Worm (Caenorhabditis elegans): Measurements from ENCODE around the gene nova-1.

nova-1 gene

DNA sequence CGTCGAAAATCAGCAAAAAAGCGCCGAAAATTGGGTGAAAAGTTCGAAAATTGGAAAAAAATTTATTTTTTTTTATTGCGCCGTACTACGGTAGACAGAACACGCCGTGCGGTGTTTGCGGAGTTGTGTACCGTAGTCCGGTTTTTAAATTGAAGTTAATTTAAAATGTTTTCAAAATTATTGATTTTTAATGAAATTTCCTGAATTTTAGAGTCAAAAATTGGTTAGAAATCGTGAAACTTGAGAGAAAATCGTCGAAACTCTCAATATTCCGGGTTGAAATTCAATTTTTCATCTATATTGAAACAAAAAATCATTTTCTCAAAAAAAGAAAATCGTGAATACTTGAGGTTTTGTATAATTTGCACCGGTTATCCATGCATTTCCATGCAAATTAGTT, at the start of gene nova-1:
nova-1 (minus strand) TSS at position 101 of the 400 bp plus-strand sequence.
- TF ChIP-seq ref-1 (GFP tag; conservative IDR thresholded peaks at IDR 0.05), result no peak
- TF ChIP-seq ztf-29 (GFP tag; IDR thresholded peaks at IDR 0.05), result no peak
- no peak for TF ChIP-seq ztf-23 (GFP tag; IDR thresholded peaks at IDR 0.05)
- TF ChIP-seq klf-2 (GFP tag; conservative IDR thresholded peaks at IDR 0.05), result no peak
- no peak for TF ChIP-seq flt-1 (GFP tag; IDR thresholded peaks at IDR 0.05)
- no peak for TF ChIP-seq tab-1 (GFP tag; IDR thresholded peaks at IDR 0.05)
- TF ChIP-seq cog-1 (tag; optimal IDR thresholded peaks at IDR 0.05), result no peak
- no peak for TF ChIP-seq med-1 (GFP tag; optimal IDR thresholded peaks at IDR 0.05; ENCODE audit: insufficient read depth)
- no peak for TF ChIP-seq T22C8.4 (GFP tag; IDR thresholded peaks at IDR 0.05)

DNA sequence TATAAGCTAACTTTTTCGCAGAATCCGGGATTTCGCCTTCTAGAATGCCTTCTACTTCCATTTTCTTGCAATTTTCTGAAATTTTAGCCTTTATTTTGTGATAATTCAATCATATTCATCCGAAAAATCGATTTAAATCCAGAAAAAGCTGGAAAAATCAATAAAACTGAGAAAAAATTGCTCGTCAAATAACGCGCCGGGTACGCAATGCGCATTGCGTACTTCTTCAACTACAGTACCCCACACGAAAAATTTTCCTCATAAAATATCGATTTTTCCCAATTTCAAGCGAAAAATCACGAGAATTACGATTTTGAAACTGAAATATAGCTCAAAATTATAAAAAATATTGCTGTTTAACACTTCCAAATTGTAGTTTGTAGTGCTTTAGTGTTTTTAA, 49.3 kb upstream of the nova-1 start, which contains the start of gene Y37H2A.12:
Y37H2A.12 (minus strand) TSS at position 81 of the 400 bp plus-strand sequence.
- TF ChIP-seq med-1 (GFP tag; optimal IDR thresholded peaks at IDR 0.05; ENCODE audit: insufficient read depth), result no peak
- no peak for TF ChIP-seq T22C8.4 (GFP tag; IDR thresholded peaks at IDR 0.05)
- no peak for TF ChIP-seq ref-1 (GFP tag; conservative IDR thresholded peaks at IDR 0.05)
- no peak for TF ChIP-seq tab-1 (GFP tag; IDR thresholded peaks at IDR 0.05)
- TF ChIP-seq flt-1 (GFP tag; IDR thresholded peaks at IDR 0.05), result no peak
- TF ChIP-seq ztf-29 (GFP tag; IDR thresholded peaks at IDR 0.05), result no peak
- no peak for TF ChIP-seq cog-1 (tag; optimal IDR thresholded peaks at IDR 0.05)
- no peak for TF ChIP-seq klf-2 (GFP tag; conservative IDR thresholded peaks at IDR 0.05)
- no peak for TF ChIP-seq ztf-23 (GFP tag; IDR thresholded peaks at IDR 0.05)

DNA sequence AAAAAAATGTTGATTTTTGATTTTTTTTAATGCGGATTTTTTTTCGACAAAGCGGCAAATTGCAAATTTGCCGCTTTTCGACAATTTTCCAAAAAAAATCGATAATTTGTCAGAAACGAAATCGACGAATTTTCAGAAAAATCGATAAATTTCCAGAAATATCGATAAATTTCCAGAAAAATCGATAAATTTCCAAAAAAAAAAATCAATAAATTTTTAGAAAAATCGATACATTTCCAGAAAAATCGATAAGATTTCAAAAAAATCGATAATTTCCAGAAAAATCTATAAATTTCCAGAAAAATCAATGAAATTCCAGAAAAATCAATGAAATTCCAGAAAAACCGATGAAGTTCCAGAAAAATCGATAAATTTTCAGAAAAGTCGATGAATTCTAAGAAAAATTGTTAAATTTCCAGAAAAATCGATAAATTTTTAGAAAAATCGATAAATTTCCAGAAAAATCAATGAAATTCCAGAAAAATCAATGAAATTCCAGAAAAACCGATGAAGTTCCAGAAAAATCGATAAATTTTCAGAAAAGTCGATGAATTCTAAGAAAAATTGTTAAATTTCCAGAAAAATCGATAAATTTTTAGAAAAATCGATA, 48.0 kb upstream of the nova-1 start:
- peak; percentile 82 for TF ChIP-seq T22C8.4 (GFP tag; IDR thresholded peaks at IDR 0.05)

DNA sequence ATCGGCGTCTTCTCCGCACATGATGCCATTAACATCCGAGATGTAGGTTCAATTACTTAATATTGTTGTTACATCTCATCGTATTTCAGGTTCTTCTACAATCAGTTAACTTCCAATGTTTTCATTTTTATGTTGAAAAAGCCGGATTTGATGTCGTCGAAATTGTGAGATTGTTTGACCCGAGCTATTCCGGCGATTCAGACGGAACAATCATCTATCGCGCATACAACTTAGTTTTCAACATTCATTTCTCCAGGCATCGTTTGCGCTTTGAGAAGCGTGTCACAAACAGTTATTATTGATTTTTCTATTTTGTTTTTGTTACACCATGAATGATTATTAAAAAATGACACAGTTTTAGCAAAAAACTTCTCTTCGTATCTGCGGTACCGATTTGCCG, 46.8 kb upstream of the nova-1 start:
- TF ChIP-seq flt-1 (GFP tag; IDR thresholded peaks at IDR 0.05) (no peak), tab-1 (GFP tag; IDR thresholded peaks at IDR 0.05) (no peak), ref-1 (GFP tag; conservative IDR thresholded peaks at IDR 0.05) (no peak), T22C8.4 (GFP tag; IDR thresholded peaks at IDR 0.05) (no peak), ztf-23 (GFP tag; IDR thresholded peaks at IDR 0.05) (no peak), klf-2 (GFP tag; conservative IDR thresholded peaks at IDR 0.05) (no peak), med-1 (GFP tag; optimal IDR thresholded peaks at IDR 0.05; ENCODE audit: insufficient read depth) (no peak), cog-1 (tag; optimal IDR thresholded peaks at IDR 0.05) (no peak), ztf-29 (GFP tag; IDR thresholded peaks at IDR 0.05) (no peak)

DNA sequence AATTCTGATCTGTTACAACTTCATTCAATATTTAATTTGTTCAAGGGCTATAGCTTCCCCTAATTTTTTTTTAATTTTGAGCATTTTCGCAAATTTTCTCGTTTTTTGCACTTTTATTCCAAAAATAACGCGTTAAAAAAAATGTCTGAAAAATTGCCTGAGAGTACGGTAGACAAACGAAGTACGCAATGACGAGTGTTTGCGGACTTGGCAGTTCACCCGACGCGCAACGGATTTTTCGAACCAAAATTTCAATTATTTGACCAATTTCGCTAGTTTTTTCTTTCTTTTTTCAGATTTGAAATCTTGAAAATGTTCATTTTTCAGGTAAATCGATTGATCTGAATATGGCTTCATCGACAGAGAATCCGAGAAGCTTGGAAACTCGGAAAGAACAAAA, 45.4 kb upstream of the nova-1 start, which contains the start of gene fbxa-211:
fbxa-211 (plus strand) TSS at position 328 of the 400 bp plus-strand sequence.
- no peak for TF ChIP-seq flt-1 (GFP tag; IDR thresholded peaks at IDR 0.05)
- no peak for TF ChIP-seq cog-1 (tag; optimal IDR thresholded peaks at IDR 0.05)
- no peak for TF ChIP-seq med-1 (GFP tag; optimal IDR thresholded peaks at IDR 0.05; ENCODE audit: insufficient read depth)
- TF ChIP-seq ref-1 (GFP tag; conservative IDR thresholded peaks at IDR 0.05), result no peak
- no peak for TF ChIP-seq ztf-23 (GFP tag; IDR thresholded peaks at IDR 0.05)
- no peak for TF ChIP-seq klf-2 (GFP tag; conservative IDR thresholded peaks at IDR 0.05)
- TF ChIP-seq T22C8.4 (GFP tag; IDR thresholded peaks at IDR 0.05), result no peak
- no peak for TF ChIP-seq ztf-29 (GFP tag; IDR thresholded peaks at IDR 0.05)
- TF ChIP-seq tab-1 (GFP tag; IDR thresholded peaks at IDR 0.05), result no peak

DNA sequence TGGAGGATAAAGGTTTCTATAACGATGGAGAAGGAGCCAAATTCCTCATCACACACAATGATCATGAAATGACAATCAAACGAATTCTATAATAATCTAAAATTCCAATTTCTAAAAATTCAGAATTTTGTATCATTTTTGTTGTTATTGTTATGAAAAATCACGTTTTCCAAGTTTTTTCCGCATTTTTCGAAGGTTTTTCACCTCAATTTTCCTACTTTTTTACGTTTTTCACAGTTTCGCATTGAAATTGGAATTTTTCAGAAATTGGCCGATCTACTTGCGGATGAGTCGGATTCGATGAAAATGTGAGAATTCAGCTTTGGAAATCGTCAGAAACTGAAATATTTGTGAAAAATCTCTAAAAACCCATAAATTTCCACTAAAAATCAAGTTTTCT, 43.3 kb upstream of the nova-1 start, which contains the start of gene fbxa-210:
fbxa-210 (plus strand) TSS at position 301 of the 400 bp plus-strand sequence.
- no peak for TF ChIP-seq tab-1 (GFP tag; IDR thresholded peaks at IDR 0.05)
- no peak for TF ChIP-seq med-1 (GFP tag; optimal IDR thresholded peaks at IDR 0.05; ENCODE audit: insufficient read depth)
- TF ChIP-seq T22C8.4 (GFP tag; IDR thresholded peaks at IDR 0.05), result no peak
- no peak for TF ChIP-seq ztf-23 (GFP tag; IDR thresholded peaks at IDR 0.05)
- TF ChIP-seq klf-2 (GFP tag; conservative IDR thresholded peaks at IDR 0.05), result no peak
- TF ChIP-seq cog-1 (tag; optimal IDR thresholded peaks at IDR 0.05), result no peak
- no peak for TF ChIP-seq flt-1 (GFP tag; IDR thresholded peaks at IDR 0.05)
- TF ChIP-seq ref-1 (GFP tag; conservative IDR thresholded peaks at IDR 0.05), result no peak
- no peak for TF ChIP-seq ztf-29 (GFP tag; IDR thresholded peaks at IDR 0.05)

DNA sequence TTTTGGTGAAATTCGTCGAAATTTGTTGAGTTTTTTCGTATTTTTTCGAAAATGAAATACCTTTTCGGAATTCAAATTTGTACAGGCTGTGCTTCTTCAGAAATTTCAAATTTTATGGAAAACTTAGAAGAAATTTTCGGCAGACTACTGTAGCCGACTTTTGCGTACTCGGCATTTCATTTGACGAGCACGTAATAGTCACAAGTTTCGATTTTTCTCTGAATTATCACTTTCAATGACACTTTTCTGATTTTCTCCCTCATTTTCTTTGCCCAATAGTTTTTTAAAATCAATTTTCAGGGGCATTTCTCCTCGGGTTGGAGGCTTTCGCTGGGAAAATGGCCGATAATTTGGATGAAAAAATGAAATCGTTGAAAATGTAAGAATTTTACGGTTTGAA, 41.9 kb upstream of the nova-1 start, which contains the start of gene fbxa-107:
fbxa-107 (plus strand) TSS at position 301 of the 400 bp plus-strand sequence.
- TF ChIP-seq ztf-29 (GFP tag; IDR thresholded peaks at IDR 0.05) (no peak), cog-1 (tag; optimal IDR thresholded peaks at IDR 0.05) (no peak), flt-1 (GFP tag; IDR thresholded peaks at IDR 0.05) (no peak), ref-1 (GFP tag; conservative IDR thresholded peaks at IDR 0.05) (no peak), ztf-23 (GFP tag; IDR thresholded peaks at IDR 0.05) (no peak), med-1 (GFP tag; optimal IDR thresholded peaks at IDR 0.05; ENCODE audit: insufficient read depth) (no peak), T22C8.4 (GFP tag; IDR thresholded peaks at IDR 0.05) (no peak), klf-2 (GFP tag; conservative IDR thresholded peaks at IDR 0.05) (no peak), tab-1 (GFP tag; IDR thresholded peaks at IDR 0.05) (no peak)

DNA sequence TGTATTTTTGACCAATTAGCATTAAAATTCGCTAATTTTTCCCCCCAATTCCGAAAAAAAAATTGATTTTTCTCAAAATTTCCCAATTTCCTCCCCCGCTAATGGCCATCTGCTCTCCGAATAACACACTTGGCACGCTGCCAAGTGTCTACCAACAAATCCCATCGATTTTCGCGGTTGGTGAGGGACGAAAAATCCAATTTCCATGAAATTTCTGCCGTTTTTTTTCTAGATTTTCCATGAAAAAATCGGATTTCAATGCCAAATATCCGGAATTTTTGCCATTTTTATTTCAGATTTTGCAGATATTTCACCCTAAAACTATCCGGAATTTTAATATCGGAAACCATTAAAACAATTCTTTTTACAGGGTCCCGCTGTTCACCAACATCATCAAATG, 27.7 kb upstream of the nova-1 start:
- no peak for TF ChIP-seq ref-1 (GFP tag; conservative IDR thresholded peaks at IDR 0.05)
- no peak for TF ChIP-seq ztf-29 (GFP tag; IDR thresholded peaks at IDR 0.05)
- no peak for TF ChIP-seq klf-2 (GFP tag; conservative IDR thresholded peaks at IDR 0.05)
- no peak for TF ChIP-seq ztf-23 (GFP tag; IDR thresholded peaks at IDR 0.05)
- no peak for TF ChIP-seq med-1 (GFP tag; optimal IDR thresholded peaks at IDR 0.05; ENCODE audit: insufficient read depth)
- TF ChIP-seq flt-1 (GFP tag; IDR thresholded peaks at IDR 0.05), result no peak
- TF ChIP-seq cog-1 (tag; optimal IDR thresholded peaks at IDR 0.05), result no peak
- no peak for TF ChIP-seq T22C8.4 (GFP tag; IDR thresholded peaks at IDR 0.05)
- no peak for TF ChIP-seq tab-1 (GFP tag; IDR thresholded peaks at IDR 0.05)

DNA sequence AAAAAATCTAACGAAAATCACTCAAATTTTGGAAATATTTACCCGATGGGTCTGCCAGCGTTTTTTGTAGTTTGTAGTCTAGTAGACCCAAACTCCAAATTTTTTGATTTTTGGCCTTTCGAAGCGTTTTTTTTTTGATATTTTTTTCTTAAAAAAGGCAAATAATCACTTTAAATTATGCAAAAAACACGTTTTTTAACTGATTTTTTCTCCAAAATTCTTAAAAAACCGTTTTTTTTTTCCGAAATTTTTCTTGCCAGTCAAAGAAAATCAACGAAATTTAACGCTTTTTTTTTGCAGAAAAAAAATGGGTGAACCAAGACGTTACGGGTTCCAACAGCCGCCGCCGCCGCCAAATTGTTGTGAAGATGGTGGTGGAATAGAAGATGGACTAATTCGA, 26.2 kb upstream of the nova-1 start, which contains the start of gene Y37H2A.1:
Y37H2A.1 (plus strand) TSS at position 301 of the 400 bp plus-strand sequence.
- TF ChIP-seq T22C8.4 (GFP tag; IDR thresholded peaks at IDR 0.05) (no peak), tab-1 (GFP tag; IDR thresholded peaks at IDR 0.05) (no peak), flt-1 (GFP tag; IDR thresholded peaks at IDR 0.05) (no peak), klf-2 (GFP tag; conservative IDR thresholded peaks at IDR 0.05) (no peak), ztf-29 (GFP tag; IDR thresholded peaks at IDR 0.05) (no peak), ztf-23 (GFP tag; IDR thresholded peaks at IDR 0.05) (no peak), cog-1 (tag; optimal IDR thresholded peaks at IDR 0.05) (no peak), ref-1 (GFP tag; conservative IDR thresholded peaks at IDR 0.05) (no peak), med-1 (GFP tag; optimal IDR thresholded peaks at IDR 0.05; ENCODE audit: insufficient read depth) (no peak)

All from whole organism, midembryonic.